Worm (Caenorhabditis elegans): ENCODE results near the gene nhr-17.

nhr-17 gene

ce11 chrX:12620310-12620709 is 47.3 kb downstream of the nhr-17 start:
- TF ChIP-seq mel-28 (tag; optimal IDR thresholded peaks at IDR 0.05; ENCODE audit: borderline replicate concordance) (no peak), lin-26 (GFP tag; IDR thresholded peaks at IDR 0.05) (no peak), lsl-1 (GFP tag; optimal IDR thresholded peaks at IDR 0.05) (no peak), egrh-3 (GFP tag; IDR thresholded peaks at IDR 0.05) (no peak), bed-1 (GFP tag; IDR thresholded peaks at IDR 0.05) (no peak)

- no peak for TF ChIP-seq Y67H2A.10 (GFP tag; conservative IDR thresholded peaks at IDR 0.05)
- no peak for TF ChIP-seq ztf-28 (GFP tag; IDR thresholded peaks at IDR 0.05)
- no peak for TF ChIP-seq B0336.3 (GFP tag; IDR thresholded peaks at IDR 0.05)
- TF ChIP-seq cebp-1 (GFP tag; IDR thresholded peaks at IDR 0.05) = no peak
- no peak for TF ChIP-seq cebp-1 (tag; optimal IDR thresholded peaks at IDR 0.05)
- TF ChIP-seq ceh-40 (GFP tag; IDR thresholded peaks at IDR 0.05) = no peak
- TF ChIP-seq ets-4 (GFP tag; optimal IDR thresholded peaks at IDR 0.05) = no peak
- no peak for TF ChIP-seq D2030.7 (GFP tag; IDR thresholded peaks at IDR 0.05)
- TF ChIP-seq dpff-1 (tag; optimal IDR thresholded peaks at IDR 0.05) = no peak
- TF ChIP-seq Y53F4B.3 (GFP tag; IDR thresholded peaks at IDR 0.05) = no peak
- no peak for TF ChIP-seq rpc-1 (optimal IDR thresholded peaks at IDR 0.05)
- no peak for TF ChIP-seq rpc-1 (tag; optimal IDR thresholded peaks at IDR 0.05)
- TF ChIP-seq nhr-179 (tag; optimal IDR thresholded peaks at IDR 0.05) = no peak
- no peak for TF ChIP-seq efl-1 (GFP tag; optimal IDR thresholded peaks at IDR 0.05)
- TF ChIP-seq bed-2 (GFP tag; IDR thresholded peaks at IDR 0.05) = no peak
- no peak for TF ChIP-seq rcor-1 (GFP tag; IDR thresholded peaks at IDR 0.05)
Measured at ce11 chrX:12619165-12619564, 48.5 kb downstream of the nhr-17 start, which contains the start of gene R09A8.2. TSS of gene R09A8.2 (plus strand) at chrX:12619465.

ce11 chrX:12618447-12618846 is 49.2 kb downstream of the nhr-17 start:
- TF ChIP-seq nfya-1 (tag; optimal IDR thresholded peaks at IDR 0.05; ENCODE audit: borderline replicate concordance, insufficient read depth) (no peak), mes-4 (tag; optimal IDR thresholded peaks at IDR 0.05) (no peak), ccch-3 (GFP tag; optimal IDR thresholded peaks at IDR 0.05) (no peak), cebp-1 (GFP tag; IDR thresholded peaks at IDR 0.05) (no peak), cebp-1 (tag; optimal IDR thresholded peaks at IDR 0.05) (no peak), mel-28 (tag; optimal IDR thresholded peaks at IDR 0.05; ENCODE audit: borderline replicate concordance) (no peak), mcd-1 (GFP tag; IDR thresholded peaks at IDR 0.05) (0 out of 2 replicates have a peak, but pooled peaks have one; percentile 24), nhr-80 (tag; optimal IDR thresholded peaks at IDR 0.05) (no peak), madf-3 (GFP tag; IDR thresholded peaks at IDR 0.05) (0 out of 2 replicates have a peak, but pooled peaks have one; percentile 63), athp-1 (tag; optimal IDR thresholded peaks at IDR 0.05) (no peak), ztf-25 (GFP tag; IDR thresholded peaks at IDR 0.05) (0 out of 2 replicates have a peak, but pooled peaks have one; percentile 28), fkh-3 (tag; optimal IDR thresholded peaks at IDR 0.05) (no peak), rpc-1 (optimal IDR thresholded peaks at IDR 0.05) (no peak), rpc-1 (tag; optimal IDR thresholded peaks at IDR 0.05) (no peak), bed-2 (GFP tag; IDR thresholded peaks at IDR 0.05) (no peak), ztf-28 (GFP tag; IDR thresholded peaks at IDR 0.05) (no peak), snpc-1.1 (tag; optimal IDR thresholded peaks at IDR 0.05; ENCODE audit: insufficient read depth) (no peak), nhr-27 (tag; optimal IDR thresholded peaks at IDR 0.05) (no peak), snpc-1.3 (tag; optimal IDR thresholded peaks at IDR 0.05; ENCODE audit: insufficient read depth) (no peak), aptf-3 (GFP tag; IDR thresholded peaks at IDR 0.05) (no peak), lir-1 (GFP tag; conservative IDR thresholded peaks at IDR 0.05) (no peak), ceh-58 (GFP tag; IDR thresholded peaks at IDR 0.05) (no peak), hsf-1 (GFP tag; IDR thresholded peaks at IDR 0.05) (0 out of 2 replicates have a peak, but pooled peaks have one; percentile 47)

Data from whole organism, young adult.